Worm (Caenorhabditis elegans): Measurements from ENCODE around the gene K10D11.6.

K10D11.6 gene

DNA sequence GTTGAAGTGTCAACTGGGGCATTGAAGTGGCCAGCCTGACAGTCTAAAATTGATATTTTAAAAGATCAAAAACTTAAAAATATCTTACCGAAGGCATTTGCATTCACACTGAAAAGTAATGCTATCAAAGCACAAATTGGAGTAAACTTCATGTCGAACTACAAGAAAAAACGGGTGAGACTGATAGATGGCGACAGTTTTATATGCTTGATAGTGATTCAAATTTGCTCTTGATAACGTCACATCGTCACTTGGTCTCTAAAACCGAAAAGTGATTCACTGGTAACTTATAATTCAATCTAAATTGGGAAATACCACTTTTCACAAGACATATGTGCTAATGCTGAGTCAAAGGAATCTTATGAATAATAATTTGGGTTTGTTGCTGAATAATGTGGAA lies 2.4 kb upstream of the K10D11.6 start, which contains the start of gene K10D11.5 (continued):
- TF ChIP-seq daf-16 (GFP tag; optimal IDR thresholded peaks at IDR 0.05) (no peak), daf-16 (tag; optimal IDR thresholded peaks at IDR 0.05) (peak; percentile 63), Y48G9A.11 (GFP tag; IDR thresholded peaks at IDR 0.05) (no peak), dmd-6 (GFP tag; IDR thresholded peaks at IDR 0.05) (peak; percentile 78; the same call in 1 of the 2 replicates), rbr-2 (tag; optimal IDR thresholded peaks at IDR 0.05) (no peak), aly-2 (tag; optimal IDR thresholded peaks at IDR 0.05) (no peak), R02D3.7 (tag; optimal IDR thresholded peaks at IDR 0.05) (no peak), lin-38 (GFP tag; IDR thresholded peaks at IDR 0.05) (no peak), lin-13 (GFP tag; optimal IDR thresholded peaks at IDR 0.05) (no peak), nhr-48 (tag; optimal IDR thresholded peaks at IDR 0.05) (no peak), nhr-76 (tag; optimal IDR thresholded peaks at IDR 0.05) (no peak), lin-15B (tag; optimal IDR thresholded peaks at IDR 0.05) (no peak), hlh-11 (tag; optimal IDR thresholded peaks at IDR 0.05) (peak; percentile 44), ctbp-1 (GFP tag; IDR thresholded peaks at IDR 0.05) (no peak), F37D6.2 (tag; optimal IDR thresholded peaks at IDR 0.05) (no peak), dve-1 (tag; optimal IDR thresholded peaks at IDR 0.05; ENCODE audit: insufficient read depth) (no peak), sdz-12 (GFP tag; optimal IDR thresholded peaks at IDR 0.05) (no peak), ces-1 (GFP tag; optimal IDR thresholded peaks at IDR 0.05) (no peak)

DNA sequence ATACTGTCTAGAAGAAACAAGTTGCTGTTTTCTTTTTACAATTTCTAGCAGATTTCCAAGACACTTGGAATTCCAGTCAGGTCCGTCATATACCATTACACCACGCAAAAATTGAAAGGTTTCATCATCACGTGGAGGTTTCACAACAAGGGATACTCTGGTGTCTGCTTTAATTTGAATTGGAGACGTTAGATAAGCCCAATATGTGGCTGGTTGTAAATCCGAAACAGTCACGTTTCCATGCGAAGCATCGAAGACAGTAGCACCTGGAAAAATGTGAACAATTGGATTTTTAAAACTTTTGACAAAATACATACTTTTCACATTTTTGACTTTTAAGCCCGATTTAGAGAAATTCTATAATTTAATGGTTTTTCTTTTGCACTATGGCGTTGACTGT lies 1.4 kb upstream of the K10D11.6 start:
- TF ChIP-seq lim-7 (GFP tag; IDR thresholded peaks at IDR 0.05) (no peak), aha-1 (tag) (no peak), unc-62 (GFP tag; optimal IDR thresholded peaks at IDR 0.05 in 1 of 2) (peak in 1 of 2 experiments; percentile 93), unc-62 (tag; optimal IDR thresholded peaks at IDR 0.05) (no peak), lin-38 (GFP tag; IDR thresholded peaks at IDR 0.05) (no peak), dmd-6 (GFP tag; IDR thresholded peaks at IDR 0.05) (no peak), unc-130 (GFP tag; optimal IDR thresholded peaks at IDR 0.05) (no peak)

DNA sequence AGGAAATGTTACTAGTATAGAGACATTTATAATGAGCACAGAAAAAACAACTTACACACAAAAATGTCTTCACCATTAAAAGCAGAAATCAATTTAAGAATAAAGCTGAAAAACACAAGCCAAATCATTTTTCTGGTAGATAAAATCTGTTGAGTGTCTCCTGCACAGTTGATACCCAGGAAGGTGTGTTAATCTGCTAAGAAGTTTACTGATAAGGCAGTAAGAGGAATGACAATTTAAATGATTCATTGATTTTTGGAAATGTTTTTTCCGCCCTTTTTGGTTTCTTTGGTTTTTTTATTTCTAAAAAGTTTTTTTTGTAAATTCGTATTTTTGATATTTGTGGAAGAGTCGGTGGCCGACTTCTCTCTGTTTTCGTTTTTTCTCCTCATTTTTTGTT lies 3.3 kb downstream of the K10D11.6 start, which contains the start of gene K10D11.3:
Gene K10D11.3 (minus strand): TSS at position 174 of the 400 bp plus-strand sequence.
- TF ChIP-seq dmd-9 (GFP tag; IDR thresholded peaks at IDR 0.05) (no peak), nhr-28 (tag; optimal IDR thresholded peaks at IDR 0.05) (peak; percentile 3), unc-39 (tag; optimal IDR thresholded peaks at IDR 0.05) (no peak), dve-1 (tag; optimal IDR thresholded peaks at IDR 0.05; ENCODE audit: insufficient read depth) (no peak), pqm-1 (tag; optimal IDR thresholded peaks at IDR 0.05) (peak; percentile 14), dmd-6 (GFP tag; IDR thresholded peaks at IDR 0.05) (peak; percentile 26; the same call in 1 of the 2 replicates)

DNA sequence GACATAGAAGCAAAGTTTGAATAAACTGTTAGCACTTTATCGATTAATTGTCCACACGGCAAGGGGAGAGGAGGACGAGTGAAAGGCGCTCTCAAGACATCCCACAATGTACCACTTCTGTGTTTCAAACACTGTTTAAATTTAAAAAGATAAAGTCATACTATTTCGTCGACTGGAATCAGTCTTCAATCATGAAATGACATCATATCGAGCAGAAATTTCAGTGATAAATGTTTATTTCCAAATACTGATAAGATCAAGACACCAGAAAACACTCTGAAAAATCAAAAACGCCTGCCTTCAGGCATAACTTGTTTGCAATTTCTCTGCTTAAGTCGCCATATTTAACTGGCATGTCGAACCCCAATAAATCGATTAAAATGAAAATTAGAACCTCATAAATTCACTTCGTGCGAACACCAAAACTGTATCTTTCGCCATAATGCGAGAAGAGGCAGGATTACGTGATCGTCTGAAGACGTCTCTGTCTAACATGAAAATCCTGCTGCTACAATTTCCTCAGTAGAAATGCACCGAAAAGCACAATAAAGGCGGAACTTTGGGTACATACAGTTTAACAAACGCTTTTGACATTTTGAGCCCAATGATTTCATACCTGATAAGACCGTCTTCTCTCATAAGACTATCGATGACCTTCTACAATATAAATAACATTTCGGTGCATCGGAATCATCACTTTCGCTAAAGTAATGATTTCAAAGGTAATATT lies 10.8 kb downstream of the K10D11.6 start, which contains the start of gene K10D11.2:
Gene K10D11.2 (plus strand): TSS at position 680 of the 730 bp plus-strand sequence.
- TF ChIP-seq dmd-6 (GFP tag; IDR thresholded peaks at IDR 0.05) (peak; percentile 87), php-3 (GFP tag; IDR thresholded peaks at IDR 0.05) (peak; percentile 34; the same call in 1 of the 2 replicates), pha-4 (GFP tag; IDR thresholded peaks at IDR 0.05) (no peak), pha-4 (tag; optimal IDR thresholded peaks at IDR 0.05) (no peak), hlh-11 (tag; optimal IDR thresholded peaks at IDR 0.05) (peak; percentile 7), nhr-6 (tag; optimal IDR thresholded peaks at IDR 0.05) (no peak), daf-16 (GFP tag; optimal IDR thresholded peaks at IDR 0.05) (no peak), daf-16 (tag; optimal IDR thresholded peaks at IDR 0.05) (peak; percentile 38), tra-1 (GFP tag; IDR thresholded peaks at IDR 0.05) (no peak), ceh-28 (tag; optimal IDR thresholded peaks at IDR 0.05) (no peak), nhr-28 (tag; optimal IDR thresholded peaks at IDR 0.05) (peak; percentile 42), Y105C5A.15 (GFP tag; IDR thresholded peaks at IDR 0.05) (no peak), pqm-1 (tag; optimal IDR thresholded peaks at IDR 0.05) (peak; percentile 3), F44E2.7 (GFP tag; IDR thresholded peaks at IDR 0.05) (no peak)

Data from whole organism, L4 larva.